Fruit fly (Drosophila melanogaster) whole organism, embryonic: ENCODE measurements around the gene Fbw5.

Experiments used
- Bgb ChIP-seq: fragments of 200-800 bp; sonication (Bioruptor generic); IDR thresholded peaks from 2 replicates; pipeline ENCODE4 v1.3.6; 2022; ENCODE audit warnings: missing biosample characterization, missing genetic modification characterization; ENCODE audit not compliant: partially characterized antibody
- Blimp-1 ChIP-seq: fragments of 200-800 bp; sonication (Bioruptor generic); optimal IDR thresholded peaks from 3 replicates; lab custom pipeline; 2018; ENCODE audit warnings: missing biosample characterization, missing genetic modification characterization, mild to moderate bottlenecking, moderate library complexity, missing genetic modification reagents
- CG10274 ChIP-seq: fragments of 200-800 bp; sonication (Bioruptor generic); optimal IDR thresholded peaks from 3 replicates; lab custom pipeline; 2017; ENCODE audit warnings: missing biosample characterization, mild to moderate bottlenecking, missing genetic modification characterization
- CG13894 ChIP-seq: fragments of 200-800 bp; sonication (Bioruptor generic); optimal IDR thresholded peaks from 3 replicates; lab custom pipeline; 2018; ENCODE audit warnings: missing biosample characterization, mild to moderate bottlenecking, missing genetic modification characterization, moderate library complexity
- CG16815 ChIP-seq: fragments of 200-800 bp; sonication (Bioruptor generic); optimal IDR thresholded peaks from 3 replicates; lab custom pipeline; 2017; ENCODE audit warnings: missing biosample characterization, mild to moderate bottlenecking, missing genetic modification characterization
- CG17186 ChIP-seq: fragments of 200-800 bp; sonication (Bioruptor generic); optimal IDR thresholded peaks from 3 replicates; lab custom pipeline; 2017; ENCODE audit warnings: missing biosample characterization, missing genetic modification reagents, missing genetic modification characterization
- CG2678 ChIP-seq: fragments of 200-800 bp; sonication (Bioruptor generic); optimal IDR thresholded peaks from 3 replicates; lab custom pipeline; 2019; ENCODE audit warnings: missing biosample characterization, mild to moderate bottlenecking, missing genetic modification characterization, moderate library complexity
- CG31441 ChIP-seq: fragments of 200-800 bp; sonication (Bioruptor generic); IDR thresholded peaks from 2 replicates; pipeline ENCODE4 v1.3.6; 2022; ENCODE audit warnings: missing biosample characterization, missing genetic modification characterization
- CG32767 ChIP-seq: fragments of 200-800 bp; sonication (Bioruptor generic); IDR thresholded peaks from 2 replicates; pipeline ENCODE4 v1.3.6; 2022; ENCODE audit warnings: missing biosample characterization, missing genetic modification characterization
- CG33213 ChIP-seq: fragments of 200-800 bp; sonication (Bioruptor generic); optimal IDR thresholded peaks from 3 replicates; lab custom pipeline; 2016; ENCODE audit warnings: missing biosample characterization, missing genetic modification characterization
- CG3847 ChIP-seq: fragments of 200-800 bp; sonication (Bioruptor generic); IDR thresholded peaks from 2 replicates; pipeline ENCODE4 v1.3.6; 2022; ENCODE audit warnings: missing biosample characterization, missing genetic modification characterization
- CG3995 ChIP-seq: fragments of 200-800 bp; sonication (Bioruptor generic); optimal IDR thresholded peaks from 3 replicates; lab custom pipeline; 2016; ENCODE audit warnings: missing biosample characterization, missing genetic modification characterization
- CG6254 ChIP-seq: fragments of 200-800 bp; sonication (Bioruptor generic); optimal IDR thresholded peaks from 3 replicates; lab custom pipeline; 2017; ENCODE audit warnings: mild to moderate bottlenecking, missing biosample characterization, missing genetic modification reagents, missing genetic modification characterization
- CG8478 ChIP-seq: fragments of >200 bp; optimal IDR thresholded peaks from 2 replicates; lab custom pipeline; 2018
- CG9727 ChIP-seq: fragments of 200-800 bp; sonication (Bioruptor generic); optimal IDR thresholded peaks from 3 replicates; lab custom pipeline; 2017; ENCODE audit warnings: missing biosample characterization, mild to moderate bottlenecking, missing genetic modification characterization
- Deaf1 ChIP-seq: fragments of 200-800 bp; optimal IDR thresholded peaks from 3 replicates; lab custom pipeline; 2019; ENCODE audit warnings: missing biosample characterization, mild to moderate bottlenecking, missing genetic modification characterization, moderate library complexity
- E2f1 ChIP-seq: fragments of 200-800 bp; sonication (Bioruptor generic); IDR thresholded peaks from 2 replicates; pipeline ENCODE4 v1.3.6; 2022; ENCODE audit warnings: missing biosample characterization, missing genetic modification characterization
- HLH54F ChIP-seq: fragments of 200-800 bp; sonication (Bioruptor generic); optimal IDR thresholded peaks from 3 replicates; lab custom pipeline; 2016; ENCODE audit warnings: missing biosample characterization, missing genetic modification characterization
- Hr51 ChIP-seq, 2 experiments: fragments of 200-800 bp; sonication (Bioruptor generic); optimal IDR thresholded peaks; 2 replicates in 1 of 2; 3 replicates in 1 of 2; lab custom pipeline; 2016 to 2018; ENCODE audit warnings: missing biosample characterization in 2 of 2, missing genetic modification characterization in 2 of 2, mild to moderate bottlenecking in 1 of 2, moderate library complexity in 1 of 2
- Lpt ChIP-seq: fragments of >200 bp; optimal IDR thresholded peaks from 2 replicates; lab custom pipeline; 2018; ENCODE audit warnings: missing biosample characterization, missing genetic modification characterization
- Med ChIP-seq: fragments of 200-800 bp; sonication (Bioruptor generic); peaks from one replicate; lab custom pipeline; 2016; ENCODE audit warnings: missing biosample characterization, missing genetic modification characterization, mild to moderate bottlenecking, inconsistent platforms, moderate library complexity
- NFAT ChIP-seq: fragments of 200-800 bp; sonication (Bioruptor generic); IDR thresholded peaks from 2 replicates; pipeline ENCODE4 v1.3.6; 2022; ENCODE audit warnings: missing biosample characterization, missing genetic modification characterization
- NfI ChIP-seq: fragments of 200-800 bp; sonication (Bioruptor generic); optimal IDR thresholded peaks from 3 replicates; lab custom pipeline; 2018; ENCODE audit warnings: missing biosample characterization, mild to moderate bottlenecking, missing genetic modification characterization, moderate library complexity
- Opbp ChIP-seq: fragments of 200-800 bp; sonication (Bioruptor generic); IDR thresholded peaks from 3 replicates; pipeline ENCODE4 v1.3.6; 2022; ENCODE audit warnings: missing biosample characterization, missing genetic modification characterization; ENCODE audit not compliant: partially characterized antibody
- Sox102F ChIP-seq: fragments of 200-800 bp; sonication (Bioruptor generic); optimal IDR thresholded peaks from 2 replicates; lab custom pipeline; 2018; ENCODE audit warnings: missing biosample characterization, mild to moderate bottlenecking, missing genetic modification characterization, moderate library complexity
- Trl ChIP-seq, 3 experiments: fragments of >200 bp in 2 of 3; fragments of 200-800 bp in 1 of 3; sonication (Bioruptor generic) in 1 of 3; optimal IDR thresholded peaks; 2 replicates in 1 of 3; 3 replicates in 2 of 3; lab custom pipeline; 2016 to 2017; ENCODE audit warnings: missing biosample characterization in 1 of 3, missing genetic modification characterization in 1 of 3
- Xrp1 ChIP-seq: fragments of 200-800 bp; sonication (Bioruptor generic); IDR thresholded peaks from 2 replicates; pipeline ENCODE4 v1.3.6; 2022; ENCODE audit warnings: missing biosample characterization, missing genetic modification characterization
- al ChIP-seq: fragments of 200-800 bp; sonication (Bioruptor generic); IDR thresholded peaks from 2 replicates; pipeline ENCODE4 v1.3.6; 2022; ENCODE audit warnings: missing biosample characterization, missing genetic modification characterization
- ara ChIP-seq: fragments of 200-800 bp; sonication (Bioruptor generic); IDR thresholded peaks from 2 replicates; pipeline ENCODE4 v1.3.6; 2022; ENCODE audit warnings: missing biosample characterization, missing genetic modification characterization
- cato ChIP-seq: fragments of 200-800 bp; sonication (Bioruptor generic); optimal IDR thresholded peaks from 2 replicates; lab custom pipeline; 2016; ENCODE audit warnings: missing biosample characterization, missing genetic modification characterization, borderline replicate concordance
- cg ChIP-seq: fragments of 200-800 bp; sonication (Bioruptor generic); optimal IDR thresholded peaks from 3 replicates; lab custom pipeline; 2019; ENCODE audit warnings: missing biosample characterization, mild to moderate bottlenecking, missing genetic modification characterization, moderate library complexity
- crp ChIP-seq, 2 experiments: fragments of 200-800 bp; sonication (Bioruptor generic); optimal IDR thresholded peaks; 2 replicates in 1 of 2; 3 replicates in 1 of 2; lab custom pipeline; 2017; ENCODE audit warnings: missing biosample characterization in 2 of 2, missing genetic modification characterization in 2 of 2, mild to moderate bottlenecking in 1 of 2, moderate library complexity in 1 of 2
- gce ChIP-seq: fragments of 200-800 bp; sonication (Bioruptor generic); IDR thresholded peaks from 3 replicates; pipeline ENCODE4 v1.3.6; 2022; ENCODE audit warnings: missing biosample characterization, missing genetic modification characterization
- hkb ChIP-seq, 2 experiments: fragments of 200-800 bp in 1 of 2; fragments of >200 bp in 1 of 2; sonication (Bioruptor generic) in 1 of 2; IDR thresholded peaks in 1 of 2; optimal IDR thresholded peaks in 1 of 2; 2 replicates each; pipeline versions ENCODE4 v1.3.6 to Lab custom; 2017 to 2022; ENCODE audit warnings: missing biosample characterization in 1 of 2, missing genetic modification characterization in 1 of 2
- inv ChIP-seq: fragments of 200-800 bp; sonication (Bioruptor generic); IDR thresholded peaks from 2 replicates; pipeline ENCODE4 v1.3.6; 2022; ENCODE audit warnings: missing biosample characterization, missing genetic modification characterization; ENCODE audit not compliant: partially characterized antibody
- jigr1 ChIP-seq: fragments of 200-800 bp; sonication (Bioruptor generic); IDR thresholded peaks from 3 replicates; pipeline ENCODE4 v1.3.6; 2022; ENCODE audit warnings: missing biosample characterization, missing genetic modification characterization
- klu ChIP-seq: fragments of 200-800 bp; sonication (Bioruptor generic); IDR thresholded peaks from 2 replicates; pipeline ENCODE4 v1.3.6; 2022; ENCODE audit warnings: missing biosample characterization, missing genetic modification characterization
- kni ChIP-seq: fragments of 200-800 bp; sonication (Bioruptor generic); optimal IDR thresholded peaks from 3 replicates; lab custom pipeline; 2017; ENCODE audit warnings: mild to moderate bottlenecking, missing biosample characterization, missing genetic modification reagents, missing genetic modification characterization
- lab ChIP-seq: fragments of 200-800 bp; sonication (Bioruptor generic); optimal IDR thresholded peaks from 3 replicates; lab custom pipeline; 2017; ENCODE audit warnings: missing biosample characterization, missing genetic modification characterization, mild to moderate bottlenecking, moderate library complexity, missing genetic modification reagents
- nmo ChIP-seq: fragments of 200-800 bp; sonication (Bioruptor generic); optimal IDR thresholded peaks from 2 replicates; lab custom pipeline; 2018; ENCODE audit warnings: missing biosample characterization, mild to moderate bottlenecking, missing genetic modification characterization, moderate library complexity
- nom ChIP-seq: fragments of 200-800 bp; sonication (Bioruptor generic); optimal IDR thresholded peaks from 2 replicates; lab custom pipeline; 2017; ENCODE audit warnings: missing biosample characterization, missing genetic modification characterization, mild to moderate bottlenecking, moderate library complexity, missing genetic modification reagents
- org-1 ChIP-seq: fragments of 200-800 bp; sonication (Bioruptor generic); optimal IDR thresholded peaks from 2 replicates; lab custom pipeline; 2017; ENCODE audit warnings: missing biosample characterization, missing genetic modification characterization
- prd ChIP-seq, 3 experiments: fragments of >200 bp in 2 of 3; fragments of 200-800 bp in 1 of 3; sonication (Bioruptor generic) in 1 of 3; optimal IDR thresholded peaks in 2 of 3; IDR thresholded peaks in 1 of 3; 2 replicates in 2 of 3; 3 replicates in 1 of 3; pipeline versions ENCODE4 v1.3.6 to Lab custom; 2017 to 2022; ENCODE audit warnings: missing biosample characterization in 1 of 3, missing genetic modification characterization in 1 of 3
- row ChIP-seq: fragments of 200-800 bp; sonication (Bioruptor generic); IDR thresholded peaks from 3 replicates; pipeline ENCODE4 v1.3.6; 2022; ENCODE audit warnings: missing biosample characterization, missing genetic modification characterization
- sd ChIP-seq: fragments of 200-800 bp; sonication (Bioruptor generic); optimal IDR thresholded peaks from 3 replicates; lab custom pipeline; 2018; ENCODE audit warnings: missing biosample characterization, mild to moderate bottlenecking, missing genetic modification characterization, moderate library complexity
- seq ChIP-seq: fragments of 200-800 bp; sonication (Bioruptor generic); IDR thresholded peaks from 2 replicates; pipeline ENCODE4 v1.3.6; 2022; ENCODE audit warnings: missing biosample characterization, missing genetic modification characterization
- ttk ChIP-seq: fragments of 200-800 bp; sonication (Bioruptor generic); IDR thresholded peaks from 2 replicates; pipeline ENCODE4 v2.1.2; 2022; ENCODE audit warnings: missing biosample characterization, missing genetic modification characterization
- zf30C ChIP-seq: fragments of 200-800 bp; sonication (Bioruptor generic); optimal IDR thresholded peaks from 3 replicates; lab custom pipeline; 2018; ENCODE audit warnings: missing biosample characterization, mild to moderate bottlenecking, missing genetic modification characterization

The Fbw5 gene

DNA sequence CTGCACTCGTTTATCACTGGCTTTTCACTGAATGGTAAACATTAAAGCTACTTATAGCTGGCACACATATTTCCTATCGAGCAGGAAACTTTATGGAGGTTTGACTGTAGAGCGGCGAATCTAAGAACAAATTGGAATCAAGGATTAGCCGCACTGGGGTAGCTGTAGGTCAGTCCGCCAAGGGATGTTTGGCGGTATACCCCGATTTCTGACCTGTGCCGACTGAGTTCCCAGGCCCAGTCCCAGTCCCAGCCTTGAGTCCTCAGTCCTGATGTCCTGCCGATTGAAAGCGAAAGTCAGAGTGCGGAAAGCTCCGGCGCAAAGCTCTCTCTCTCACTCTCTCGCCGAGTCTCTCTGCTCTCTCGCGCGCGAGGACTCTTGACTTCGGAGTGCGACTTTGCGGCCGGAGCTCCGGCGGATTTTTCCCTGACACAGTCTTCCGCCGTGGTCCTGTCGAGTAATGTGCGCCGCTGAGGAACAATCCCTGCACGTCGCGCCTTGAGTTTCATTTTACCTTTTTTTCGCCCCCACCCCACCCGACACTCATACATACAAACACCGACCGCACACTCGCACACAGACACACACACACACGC is 11.8 kb downstream of the Fbw5 start, which contains the start of gene CG13995 (continued):
- TF ChIP-seq HLH54F (no peak), CG9727 (no peak), jigr1 (no peak), E2f1 (no peak), Hr51 (GFP tag; optimal IDR thresholded peaks at IDR 0.05; lab: Kevin White, UChicago) (peak in 1 of 2 experiments; percentile 75), klu (GFP tag; lab: Robert Waterston, UW) (no peak), al (GFP tag; lab: Robert Waterston, UW) (no peak), Med (GFP tag; lab: Kevin White, UChicago) (peak; percentile 58), lab (GFP tag; lab: Kevin White, UChicago) (peak; percentile 22), CG3995 (no peak), CG10274 (GFP tag; lab: Kevin White, UChicago) (no peak), crp (GFP tag; optimal IDR thresholded peaks at IDR 0.05; lab: Kevin White, UChicago) (no peak), NFAT (no peak), CG13894 (tag; lab: Kevin White, UChicago) (peak; percentile 100), Opbp (no peak), Deaf1 (tag; lab: Kevin White, UChicago) (peak; percentile 89), ttk (GFP tag; lab: Robert Waterston, UW) (0 out of 2 replicates have a peak, but pooled peaks have one; percentile 24), Sox102F (GFP tag; lab: Kevin White, UChicago) (no peak), Bgb (GFP tag; lab: Robert Waterston, UW) (peak; percentile 27; the same call in 1 of the 2 replicates), cg (GFP tag; lab: Kevin White, UChicago) (peak; percentile 57), nmo (GFP tag; lab: Kevin White, UChicago) (no peak), inv (GFP tag; lab: Robert Waterston, UW) (0 out of 2 replicates have a peak, but pooled peaks have one; percentile 10), hkb (optimal IDR thresholded peaks at IDR 0.05; lab: Kevin White, UChicago) (no peak), hkb (GFP tag; IDR thresholded peaks at IDR 0.05; lab: Robert Waterston, UW) (peak; percentile 19; the same call in 1 of the 2 replicates), row (GFP tag; lab: Robert Waterston, UW) (peak; percentile 12; the same call in 1 of the 3 replicates), CG16815 (GFP tag; lab: Kevin White, UChicago) (no peak), nom (GFP tag; lab: Kevin White, UChicago) (peak; percentile 54), Trl (optimal IDR thresholded peaks at IDR 0.05; lab: Kevin White, UChicago) (peak in 1 of 2 experiments; percentile 71), Trl (GFP tag; optimal IDR thresholded peaks at IDR 0.05; lab: Kevin White, UChicago) (no peak), CG3847 (GFP tag; lab: Robert Waterston, UW) (no peak), prd (optimal IDR thresholded peaks at IDR 0.05; lab: Kevin White, UChicago) (no peak), prd (GFP tag; IDR thresholded peaks at IDR 0.05; lab: Robert Waterston, UW) (no peak), seq (GFP tag; lab: Robert Waterston, UW) (peak; percentile 31; the same call in 1 of the 2 replicates), cato (GFP tag; lab: Kevin White, UChicago) (no peak), kni (GFP tag; lab: Kevin White, UChicago) (no peak), sd (no peak), CG8478 (lab: Kevin White, UChicago) (no peak), CG33213 (GFP tag; lab: Kevin White, UChicago) (no peak), Blimp-1 (peak; percentile 28), Xrp1 (GFP tag; lab: Robert Waterston, UW) (no peak), CG2678 (tag; lab: Kevin White, UChicago) (no peak), CG17186 (GFP tag; lab: Kevin White, UChicago) (no peak), zf30C (GFP tag; lab: Kevin White, UChicago) (no peak), org-1 (GFP tag; lab: Kevin White, UChicago) (no peak), CG6254 (no peak), CG31441 (GFP tag; lab: Robert Waterston, UW) (no peak), NfI (no peak), gce (no peak), Lpt (no peak), CG32767 (0 out of 2 replicates have a peak, but pooled peaks have one; percentile 26), ara (no peak)
